Fruit fly (Drosophila melanogaster) whole organism, embryonic: ENCODE data around the gene CG46465.
A peak's percentile ranks its signal among the peaks of the same experiment; 100 is the strongest.

Source experiments
- Abd-B ChIP-seq: fragments of 200-800 bp; sonication (Bioruptor generic); optimal IDR thresholded peaks from 2 replicates; lab custom pipeline; 2018; ENCODE audit warnings: missing biosample characterization, mild to moderate bottlenecking, missing genetic modification characterization, moderate library complexity
- Ada2b ChIP-seq: fragments of 200-800 bp; sonication (Bioruptor generic); IDR thresholded peaks from 2 replicates; pipeline ENCODE4 v1.3.6; 2022; ENCODE audit warnings: missing biosample characterization, missing genetic modification characterization
- Bgb ChIP-seq: fragments of 200-800 bp; sonication (Bioruptor generic); IDR thresholded peaks from 2 replicates; pipeline ENCODE4 v1.3.6; 2022; ENCODE audit warnings: missing biosample characterization, missing genetic modification characterization; ENCODE audit not compliant: partially characterized antibody
- CG13424 ChIP-seq: fragments of 200-800 bp; sonication (Bioruptor generic); optimal IDR thresholded peaks from 2 replicates; lab custom pipeline; 2019; ENCODE audit warnings: missing biosample characterization, mild to moderate bottlenecking, missing genetic modification characterization, moderate library complexity
- CG13775 ChIP-seq: fragments of 200-800 bp; sonication (Bioruptor generic); optimal IDR thresholded peaks from 3 replicates; lab custom pipeline; 2017; ENCODE audit warnings: missing biosample characterization, mild to moderate bottlenecking, missing genetic modification characterization
- CG14014 ChIP-seq: fragments of 200-800 bp; sonication (Bioruptor generic); IDR thresholded peaks from 2 replicates; pipeline ENCODE4 v1.3.6; 2022; ENCODE audit warnings: missing biosample characterization, missing genetic modification characterization
- CG14667 ChIP-seq: fragments of 200-800 bp; sonication (Bioruptor generic); IDR thresholded peaks from 2 replicates; pipeline ENCODE4 v1.3.6; 2022; ENCODE audit warnings: missing biosample characterization, missing genetic modification characterization
- CG14710 ChIP-seq: fragments of 200-800 bp; sonication (Bioruptor generic); optimal IDR thresholded peaks from 3 replicates; lab custom pipeline; 2019; ENCODE audit warnings: missing biosample characterization, mild to moderate bottlenecking, missing genetic modification characterization, moderate library complexity
- CG16779 ChIP-seq: fragments of 200-800 bp; sonication (Bioruptor generic); IDR thresholded peaks from 2 replicates; pipeline ENCODE4 v1.3.6; 2022; ENCODE audit warnings: missing biosample characterization, missing genetic modification characterization
- CG1792 ChIP-seq: fragments of 200-800 bp; sonication (Bioruptor generic); optimal IDR thresholded peaks from 2 replicates; lab custom pipeline; 2016; ENCODE audit warnings: missing biosample characterization, missing genetic modification characterization
- CG2116 ChIP-seq: fragments of 200-800 bp; sonication (Bioruptor generic); optimal IDR thresholded peaks from 3 replicates; lab custom pipeline; 2018; ENCODE audit warnings: missing biosample characterization, mild to moderate bottlenecking, missing genetic modification characterization
- CG33557 ChIP-seq: fragments of 200-800 bp; sonication (Bioruptor generic); optimal IDR thresholded peaks from 2 replicates; lab custom pipeline; 2019; ENCODE audit warnings: missing biosample characterization, mild to moderate bottlenecking, missing genetic modification characterization, moderate library complexity
- CG4730 ChIP-seq: fragments of 200-800 bp; sonication (Bioruptor generic); IDR thresholded peaks from 2 replicates; pipeline ENCODE4 v1.3.6; 2022; ENCODE audit warnings: missing biosample characterization, missing genetic modification characterization
- CG7556 ChIP-seq: fragments of 200-800 bp; sonication (Bioruptor generic); optimal IDR thresholded peaks from 2 replicates; lab custom pipeline; 2017; ENCODE audit warnings: missing biosample characterization, mild to moderate bottlenecking, missing genetic modification characterization
- CG7963 ChIP-seq: fragments of 200-800 bp; sonication (Bioruptor generic); IDR thresholded peaks from 3 replicates; pipeline ENCODE4 v1.3.6; 2022; ENCODE audit warnings: missing biosample characterization, missing genetic modification characterization; ENCODE audit not compliant: partially characterized antibody
- CG8924 ChIP-seq: fragments of 200-800 bp; optimal IDR thresholded peaks from 3 replicates; lab custom pipeline; 2019; ENCODE audit warnings: missing biosample characterization, mild to moderate bottlenecking, missing genetic modification characterization, moderate library complexity
- CG9797 ChIP-seq: fragments of 200-800 bp; sonication (Bioruptor generic); optimal IDR thresholded peaks from 3 replicates; lab custom pipeline; 2018; ENCODE audit warnings: missing biosample characterization, mild to moderate bottlenecking, missing genetic modification characterization
- CHES-1-like ChIP-seq: fragments of 200-800 bp; sonication (Bioruptor generic); optimal IDR thresholded peaks from 2 replicates; lab custom pipeline; 2016; ENCODE audit warnings: missing biosample characterization, missing genetic modification characterization
- D ChIP-seq, 2 experiments: fragments of 200-800 bp in 1 of 2; fragments of >200 bp in 1 of 2; sonication (Bioruptor generic) in 1 of 2; optimal IDR thresholded peaks; 2 replicates in 1 of 2; 3 replicates in 1 of 2; lab custom pipeline; 2017; ENCODE audit warnings: mild to moderate bottlenecking in 1 of 2, missing biosample characterization in 1 of 2, missing genetic modification characterization in 1 of 2, missing genetic modification reagents in 1 of 2
- Dip3 ChIP-seq: fragments of 200-800 bp; sonication (Bioruptor generic); optimal IDR thresholded peaks from 3 replicates; lab custom pipeline; 2016; ENCODE audit warnings: missing biosample characterization, missing genetic modification characterization
- Dref ChIP-seq: fragments of 200-800 bp; sonication (Bioruptor generic); IDR thresholded peaks from 2 replicates; pipeline ENCODE4 v1.3.6; 2022; ENCODE audit warnings: missing biosample characterization, missing genetic modification characterization
- Elba2 ChIP-seq: fragments of 200-800 bp; sonication (Bioruptor generic); optimal IDR thresholded peaks from 3 replicates; lab custom pipeline; 2016; ENCODE audit warnings: missing biosample characterization, missing genetic modification characterization
- HLH4C ChIP-seq: fragments of 200-800 bp; sonication (Bioruptor generic); IDR thresholded peaks from 3 replicates; pipeline ENCODE4 v1.3.6; 2022; ENCODE audit warnings: missing biosample characterization, missing genetic modification characterization; ENCODE audit not compliant: partially characterized antibody
- Hr78 ChIP-seq, 2 experiments: fragments of 200-800 bp in 1 of 2; fragments of >200 bp in 1 of 2; sonication (Bioruptor generic) in 1 of 2; optimal IDR thresholded peaks; 2 replicates each; lab custom pipeline; 2017 to 2019; ENCODE audit warnings: missing biosample characterization in 2 of 2, missing genetic modification characterization in 2 of 2, mild to moderate bottlenecking in 1 of 2, moderate library complexity in 1 of 2
- Med ChIP-seq: fragments of 200-800 bp; sonication (Bioruptor generic); peaks from one replicate; lab custom pipeline; 2016; ENCODE audit warnings: missing biosample characterization, missing genetic modification characterization, mild to moderate bottlenecking, inconsistent platforms, moderate library complexity
- Meics ChIP-seq: fragments of 200-800 bp; sonication (Bioruptor generic); optimal IDR thresholded peaks from 2 replicates; lab custom pipeline; 2017; ENCODE audit warnings: missing biosample characterization, mild to moderate bottlenecking, missing genetic modification characterization
- NC2β ChIP-seq: fragments of 200-800 bp; sonication (Bioruptor generic); optimal IDR thresholded peaks from 2 replicates; lab custom pipeline; 2016; ENCODE audit warnings: missing biosample characterization, missing genetic modification characterization
- NfI ChIP-seq: fragments of 200-800 bp; sonication (Bioruptor generic); optimal IDR thresholded peaks from 3 replicates; lab custom pipeline; 2018; ENCODE audit warnings: missing biosample characterization, mild to moderate bottlenecking, missing genetic modification characterization, moderate library complexity
- Oaz ChIP-seq: fragments of 200-800 bp; sonication (Bioruptor generic); IDR thresholded peaks from 2 replicates; pipeline ENCODE4 v1.3.6; 2022; ENCODE audit warnings: missing biosample characterization, missing genetic modification characterization
- Oli ChIP-seq: fragments of 200-800 bp; sonication (Bioruptor generic); optimal IDR thresholded peaks from 2 replicates; lab custom pipeline; 2018; ENCODE audit warnings: missing biosample characterization, mild to moderate bottlenecking, missing genetic modification characterization, moderate library complexity
- Ptx1 ChIP-seq: fragments of 200-800 bp; sonication (Bioruptor generic); IDR thresholded peaks from 2 replicates; pipeline ENCODE4 v1.3.6; 2022; ENCODE audit warnings: missing biosample characterization, missing genetic modification characterization
- Rx ChIP-seq: fragments of 200-800 bp; sonication (Bioruptor generic); IDR thresholded peaks from 2 replicates; pipeline ENCODE4 v1.3.6; 2022; ENCODE audit warnings: missing biosample characterization, missing genetic modification characterization
- Six4 ChIP-seq: fragments of 200-800 bp; sonication (Bioruptor generic); optimal IDR thresholded peaks from 2 replicates; lab custom pipeline; 2016; ENCODE audit warnings: missing biosample characterization, missing genetic modification characterization
- Sox100B ChIP-seq: fragments of 200-800 bp; sonication (Bioruptor generic); optimal IDR thresholded peaks from 3 replicates; lab custom pipeline; 2018; ENCODE audit warnings: missing biosample characterization, mild to moderate bottlenecking, missing genetic modification characterization
- YL-1 ChIP-seq: fragments of 200-800 bp; sonication (Bioruptor generic); optimal IDR thresholded peaks from 3 replicates; lab custom pipeline; 2017; ENCODE audit warnings: missing biosample characterization, mild to moderate bottlenecking, missing genetic modification characterization
- cato ChIP-seq: fragments of 200-800 bp; sonication (Bioruptor generic); optimal IDR thresholded peaks from 2 replicates; lab custom pipeline; 2016; ENCODE audit warnings: missing biosample characterization, missing genetic modification characterization, borderline replicate concordance
- cg ChIP-seq: fragments of 200-800 bp; sonication (Bioruptor generic); optimal IDR thresholded peaks from 3 replicates; lab custom pipeline; 2019; ENCODE audit warnings: missing biosample characterization, mild to moderate bottlenecking, missing genetic modification characterization, moderate library complexity
- da ChIP-seq: fragments of 200-800 bp; sonication (Bioruptor generic); optimal IDR thresholded peaks from 2 replicates; lab custom pipeline; 2016; ENCODE audit warnings: missing biosample characterization, missing genetic modification characterization
- dysf ChIP-seq: fragments of 200-800 bp; sonication (Bioruptor generic); IDR thresholded peaks from 3 replicates; pipeline ENCODE4 v1.3.6; 2022; ENCODE audit warnings: missing biosample characterization, missing genetic modification characterization
- en ChIP-seq: fragments of 200-800 bp; sonication (Bioruptor generic); optimal IDR thresholded peaks from 2 replicates; lab custom pipeline; 2016; ENCODE audit warnings: missing biosample characterization, missing genetic modification characterization
- ewg ChIP-seq: fragments of 200-800 bp; sonication (Bioruptor generic); optimal IDR thresholded peaks from 3 replicates; lab custom pipeline; 2017; ENCODE audit warnings: mild to moderate bottlenecking, missing biosample characterization, missing genetic modification reagents, missing genetic modification characterization
- gem ChIP-seq: fragments of 200-800 bp; sonication (Bioruptor generic); optimal IDR thresholded peaks from 2 replicates; lab custom pipeline; 2019; ENCODE audit warnings: missing biosample characterization, mild to moderate bottlenecking, missing genetic modification characterization, moderate library complexity
- ham ChIP-seq: fragments of 200-800 bp; sonication (Bioruptor generic); IDR thresholded peaks from 2 replicates; pipeline ENCODE4 v1.3.6; 2022; ENCODE audit warnings: missing biosample characterization, missing genetic modification characterization
- knrl ChIP-seq: fragments of 200-800 bp; sonication (Bioruptor generic); IDR thresholded peaks from 3 replicates; pipeline ENCODE4 v1.3.6; 2022; ENCODE audit warnings: missing biosample characterization, missing genetic modification characterization; ENCODE audit not compliant: partially characterized antibody
- row ChIP-seq: fragments of 200-800 bp; sonication (Bioruptor generic); IDR thresholded peaks from 3 replicates; pipeline ENCODE4 v1.3.6; 2022; ENCODE audit warnings: missing biosample characterization, missing genetic modification characterization
- sens ChIP-seq: fragments of 200-800 bp; sonication (Bioruptor generic); peaks from one replicate; lab custom pipeline; 2016; ENCODE audit warnings: missing biosample characterization, missing genetic modification characterization
- sob ChIP-seq: fragments of 200-800 bp; sonication (Bioruptor generic); IDR thresholded peaks from 2 replicates; pipeline ENCODE4 v1.3.6; 2022; ENCODE audit warnings: missing biosample characterization, missing genetic modification characterization
- ttk ChIP-seq: fragments of 200-800 bp; sonication (Bioruptor generic); IDR thresholded peaks from 2 replicates; pipeline ENCODE4 v2.1.2; 2022; ENCODE audit warnings: missing biosample characterization, missing genetic modification characterization
- vvl ChIP-seq: fragments of 200-800 bp; sonication (Bioruptor generic); IDR thresholded peaks from 2 replicates; pipeline ENCODE4 v1.3.6; 2022; ENCODE audit warnings: missing biosample characterization, missing genetic modification characterization

The CG46465 gene

DNA sequence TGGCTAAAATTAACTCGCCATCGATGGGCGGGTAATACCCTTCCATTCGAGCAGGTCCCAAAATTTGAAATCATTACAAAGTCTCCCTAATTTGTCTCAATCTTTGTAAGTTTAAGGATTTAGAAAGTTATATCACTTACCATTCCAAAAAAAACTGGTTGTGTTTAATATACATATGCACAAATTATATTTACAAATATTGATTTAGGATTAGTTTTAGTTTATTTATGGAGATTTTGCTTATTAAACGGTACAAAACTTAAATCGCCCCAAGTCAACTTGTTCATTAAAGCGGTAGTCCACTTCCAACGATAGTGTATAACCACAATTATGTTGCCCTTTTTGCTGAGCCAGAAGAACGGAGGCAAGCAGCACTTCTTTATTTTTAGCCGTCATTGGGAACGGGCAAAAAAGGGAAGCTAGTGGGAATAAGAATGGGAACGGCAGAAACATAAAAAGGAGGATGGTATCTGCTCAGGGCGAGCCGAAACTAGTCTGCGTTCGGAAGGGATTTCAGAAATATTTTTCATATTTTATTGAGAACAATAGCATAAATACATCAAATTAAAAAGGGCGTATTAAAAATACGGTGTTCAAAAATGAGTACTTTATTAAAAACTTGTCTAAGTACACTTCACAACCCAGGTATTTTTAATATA lies 44.1 kb upstream of the CG46465 start (continued):
- TF ChIP-seq CHES-1-like (no peak), CG7556 (GFP tag; lab: Kevin White, UChicago) (peak; percentile 87), da (GFP tag; lab: Kevin White, UChicago) (no peak), Elba2 (no peak), vvl (GFP tag; lab: Robert Waterston, UW) (no peak), HLH4C (GFP tag; lab: Robert Waterston, UW) (no peak), cg (GFP tag; lab: Kevin White, UChicago) (no peak), Meics (GFP tag; lab: Kevin White, UChicago) (peak; percentile 7), CG33557 (peak; percentile 79), CG7963 (GFP tag; lab: Robert Waterston, UW) (no peak), CG2116 (GFP tag; lab: Kevin White, UChicago) (no peak), Six4 (GFP tag; lab: Kevin White, UChicago) (peak; percentile 64), Bgb (no peak), CG14710 (tag; lab: Kevin White, UChicago) (peak; percentile 74), CG13424 (peak; percentile 91), CG16779 (GFP tag; lab: Robert Waterston, UW) (no peak), Ptx1 (GFP tag; lab: Robert Waterston, UW) (peak; percentile 67), cato (GFP tag; lab: Kevin White, UChicago) (peak; percentile 25), en (GFP tag; lab: Kevin White, UChicago) (no peak), NC2β (GFP tag; lab: Kevin White, UChicago) (peak; percentile 44), CG4730 (GFP tag; lab: Robert Waterston, UW) (no peak), Sox100B (GFP tag; lab: Kevin White, UChicago) (peak; percentile 73), Rx (no peak), Dref (GFP tag; lab: Robert Waterston, UW) (no peak), CG14667 (GFP tag; lab: Robert Waterston, UW) (no peak; the same call in none of the 2 replicates), D (optimal IDR thresholded peaks at IDR 0.05; lab: Kevin White, UChicago) (no peak), D (GFP tag; optimal IDR thresholded peaks at IDR 0.05; lab: Kevin White, UChicago) (peak; percentile 79), Oli (tag; lab: Kevin White, UChicago) (peak; percentile 86), NfI (GFP tag; lab: Kevin White, UChicago) (peak; percentile 73), sens (GFP tag; lab: Kevin White, UChicago) (peak; percentile 94), ewg (GFP tag; lab: Kevin White, UChicago) (peak; percentile 68), Oaz (GFP tag; lab: Robert Waterston, UW) (no peak), knrl (GFP tag; lab: Robert Waterston, UW) (no peak), Med (GFP tag; lab: Kevin White, UChicago) (peak; percentile 56), Dip3 (GFP tag; lab: Kevin White, UChicago) (peak; percentile 3), CG13775 (peak; percentile 67), Hr78 (GFP tag; optimal IDR thresholded peaks at IDR 0.05; lab: Kevin White, UChicago) (peak in 1 of 2 experiments; percentile 25), Ada2b (GFP tag; lab: Robert Waterston, UW) (no peak), CG8924 (tag; lab: Kevin White, UChicago) (peak; percentile 87), sob (GFP tag; lab: Robert Waterston, UW) (no peak), ttk (GFP tag; lab: Robert Waterston, UW) (no peak), CG1792 (GFP tag; lab: Kevin White, UChicago) (no peak), CG14014 (GFP tag; lab: Robert Waterston, UW) (no peak), gem (tag; lab: Kevin White, UChicago) (peak; percentile 91), Abd-B (GFP tag; lab: Kevin White, UChicago) (peak; percentile 47), dysf (GFP tag; lab: Robert Waterston, UW) (peak; percentile 50; the same call in 1 of the 3 replicates), YL-1 (GFP tag; lab: Kevin White, UChicago) (no peak), ham (GFP tag; lab: Robert Waterston, UW) (no peak), CG9797 (GFP tag; lab: Kevin White, UChicago) (no peak), row (GFP tag; lab: Robert Waterston, UW) (peak; percentile 80)
